Worm (Caenorhabditis elegans): Measurements from ENCODE around the gene C40A11.7.

DNA sequence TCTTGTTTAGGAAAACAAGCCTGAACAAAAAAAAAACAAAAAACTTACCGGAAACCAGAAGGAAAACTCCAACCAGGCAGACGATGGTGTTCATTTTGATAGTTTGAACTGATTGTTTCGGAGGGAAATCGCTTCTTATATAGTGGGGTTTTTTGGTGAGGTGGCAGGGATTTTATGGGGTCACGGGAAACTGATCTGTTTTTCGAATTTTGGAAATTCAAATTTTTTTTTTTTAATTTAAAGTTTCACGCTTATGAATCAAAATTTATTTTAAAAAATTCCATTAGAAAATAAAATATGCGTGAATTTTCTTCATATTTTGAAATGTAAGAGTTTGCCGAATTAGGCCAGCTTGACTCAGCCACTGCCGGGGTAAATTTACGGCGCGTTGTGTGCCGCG, 25.0 kb upstream of the C40A11.7 start, which contains the start of gene C33C12.7:
- TF ChIP-seq unc-62 (GFP tag; optimal IDR thresholded peaks at IDR 0.05 in 1 of 2) (no peak), unc-62 (tag; optimal IDR thresholded peaks at IDR 0.05) (no peak), dve-1 (tag; optimal IDR thresholded peaks at IDR 0.05; ENCODE audit: insufficient read depth) (no peak), snpc-4 (tag; optimal IDR thresholded peaks at IDR 0.05) (no peak), sdz-12 (GFP tag; optimal IDR thresholded peaks at IDR 0.05) (no peak), egl-43 (GFP tag; IDR thresholded peaks at IDR 0.05) (no peak), dpl-1 (GFP tag; optimal IDR thresholded peaks at IDR 0.05) (no peak), mdt-29 (GFP tag; IDR thresholded peaks at IDR 0.05) (no peak), zfp-3 (GFP tag; conservative IDR thresholded peaks at IDR 0.05) (no peak)
